Fruit fly (Drosophila melanogaster) whole organism, embryonic: ENCODE data around the gene CG10481.

Source experiments
- Adf1 ChIP-seq: fragments of 200-800 bp; sonication (Bioruptor generic); IDR thresholded peaks from 2 replicates; pipeline ENCODE4 v1.3.6; 2022; ENCODE audit warnings: missing biosample characterization, missing genetic modification characterization
- Aef1 ChIP-seq: fragments of 200-800 bp; sonication (Bioruptor generic); IDR thresholded peaks from 3 replicates; pipeline ENCODE4 v1.3.6; 2022; ENCODE audit warnings: missing biosample characterization, missing genetic modification characterization
- Antp ChIP-seq: fragments of 200-800 bp; sonication (Bioruptor generic); optimal IDR thresholded peaks from 3 replicates; lab custom pipeline; 2016; ENCODE audit warnings: missing biosample characterization, missing genetic modification characterization
- Atf6 ChIP-seq: fragments of 200-800 bp; sonication (Bioruptor generic); IDR thresholded peaks from 2 replicates; pipeline ENCODE4 v1.3.6; 2022; ENCODE audit warnings: missing biosample characterization, missing genetic modification characterization
- CG10147 ChIP-seq: fragments of 200-800 bp; sonication (Bioruptor generic); optimal IDR thresholded peaks from 2 replicates; lab custom pipeline; 2019; ENCODE audit warnings: missing biosample characterization, mild to moderate bottlenecking, missing genetic modification characterization, moderate library complexity
- CG11093 ChIP-seq: fragments of 200-800 bp; sonication (Bioruptor generic); IDR thresholded peaks from 3 replicates; pipeline ENCODE4 v1.3.6; 2022; ENCODE audit warnings: missing biosample characterization, missing genetic modification characterization
- CG15479 ChIP-seq: fragments of 200-800 bp; sonication (Bioruptor generic); optimal IDR thresholded peaks from 3 replicates; lab custom pipeline; 2019; ENCODE audit warnings: missing biosample characterization, mild to moderate bottlenecking, missing genetic modification characterization, moderate library complexity
- CG18764 ChIP-seq: fragments of 200-800 bp; sonication (Bioruptor generic); optimal IDR thresholded peaks from 3 replicates; lab custom pipeline; 2016; ENCODE audit warnings: missing biosample characterization, missing genetic modification characterization
- CG2116 ChIP-seq: fragments of 200-800 bp; sonication (Bioruptor generic); optimal IDR thresholded peaks from 3 replicates; lab custom pipeline; 2018; ENCODE audit warnings: missing biosample characterization, mild to moderate bottlenecking, missing genetic modification characterization
- CG32532 ChIP-seq: fragments of 200-800 bp; sonication (Bioruptor generic); IDR thresholded peaks from 2 replicates; pipeline ENCODE4 v1.3.6; 2022; ENCODE audit warnings: missing biosample characterization, missing genetic modification characterization
- CG33557 ChIP-seq: fragments of 200-800 bp; sonication (Bioruptor generic); optimal IDR thresholded peaks from 2 replicates; lab custom pipeline; 2019; ENCODE audit warnings: missing biosample characterization, mild to moderate bottlenecking, missing genetic modification characterization, moderate library complexity
- CG4282 ChIP-seq: fragments of 200-800 bp; sonication (Bioruptor generic); optimal IDR thresholded peaks from 2 replicates; lab custom pipeline; 2016; ENCODE audit warnings: missing biosample characterization, missing genetic modification characterization
- CG4707 ChIP-seq: fragments of 200-800 bp; sonication (Bioruptor generic); optimal IDR thresholded peaks from 2 replicates; lab custom pipeline; 2018; ENCODE audit warnings: missing biosample characterization, mild to moderate bottlenecking, missing genetic modification characterization, moderate library complexity
- CG6254 ChIP-seq: fragments of 200-800 bp; sonication (Bioruptor generic); optimal IDR thresholded peaks from 3 replicates; lab custom pipeline; 2017; ENCODE audit warnings: mild to moderate bottlenecking, missing biosample characterization, missing genetic modification reagents, missing genetic modification characterization
- CG6854 ChIP-seq: fragments of 200-800 bp; sonication (Bioruptor generic); optimal IDR thresholded peaks from 3 replicates; lab custom pipeline; 2017; ENCODE audit warnings: missing biosample characterization, mild to moderate bottlenecking, missing genetic modification characterization
- CG7928 ChIP-seq: fragments of 200-800 bp; sonication (Bioruptor generic); optimal IDR thresholded peaks from 2 replicates; lab custom pipeline; 2017; ENCODE audit warnings: missing biosample characterization, mild to moderate bottlenecking, missing genetic modification characterization
- CG8478 ChIP-seq: fragments of >200 bp; optimal IDR thresholded peaks from 2 replicates; lab custom pipeline; 2018
- CG8944 ChIP-seq: fragments of 200-800 bp; sonication (Bioruptor generic); optimal IDR thresholded peaks from 3 replicates; lab custom pipeline; 2016; ENCODE audit warnings: missing biosample characterization, missing genetic modification characterization
- CG9727 ChIP-seq: fragments of 200-800 bp; sonication (Bioruptor generic); optimal IDR thresholded peaks from 3 replicates; lab custom pipeline; 2017; ENCODE audit warnings: missing biosample characterization, mild to moderate bottlenecking, missing genetic modification characterization
- Chrac-16 ChIP-seq: fragments of 200-800 bp; sonication (Bioruptor generic); optimal IDR thresholded peaks from 3 replicates; lab custom pipeline; 2016; ENCODE audit warnings: missing biosample characterization, missing genetic modification characterization
- CoRest ChIP-seq: fragments of 200-800 bp; sonication (Bioruptor generic); optimal IDR thresholded peaks from 3 replicates; lab custom pipeline; 2018; ENCODE audit warnings: missing biosample characterization, mild to moderate bottlenecking, missing genetic modification characterization, moderate library complexity
- Doc2 ChIP-seq: fragments of 200-800 bp; sonication (Bioruptor generic); IDR thresholded peaks from 2 replicates; pipeline ENCODE4 v1.3.6; 2022; ENCODE audit warnings: missing biosample characterization, missing genetic modification characterization
- Ets97D ChIP-seq: fragments of 200-800 bp; sonication (Bioruptor generic); optimal IDR thresholded peaks from 3 replicates; lab custom pipeline; 2016; ENCODE audit warnings: missing biosample characterization, missing genetic modification characterization
- Hmx ChIP-seq: fragments of 200-800 bp; sonication (Bioruptor generic); optimal IDR thresholded peaks from 2 replicates; lab custom pipeline; 2016; ENCODE audit warnings: missing biosample characterization, missing genetic modification characterization
- Lhr ChIP-seq: fragments of 200-800 bp; sonication (Bioruptor generic); optimal IDR thresholded peaks from 3 replicates; lab custom pipeline; 2017; ENCODE audit warnings: mild to moderate bottlenecking, missing biosample characterization, missing genetic modification reagents, missing genetic modification characterization
- Max ChIP-seq: fragments of 200-800 bp; sonication (Bioruptor generic); optimal IDR thresholded peaks from 2 replicates; lab custom pipeline; 2016; ENCODE audit warnings: missing biosample characterization, mild to moderate bottlenecking, missing genetic modification characterization
- Mes4 ChIP-seq: fragments of 200-800 bp; sonication (Bioruptor generic); optimal IDR thresholded peaks from 2 replicates; lab custom pipeline; 2016; ENCODE audit warnings: missing biosample characterization, missing genetic modification characterization
- NfI ChIP-seq: fragments of 200-800 bp; sonication (Bioruptor generic); optimal IDR thresholded peaks from 3 replicates; lab custom pipeline; 2018; ENCODE audit warnings: missing biosample characterization, mild to moderate bottlenecking, missing genetic modification characterization, moderate library complexity
- Optix ChIP-seq: fragments of 200-800 bp; sonication (Bioruptor generic); IDR thresholded peaks from 3 replicates; pipeline ENCODE4 v1.3.6; 2022; ENCODE audit warnings: missing biosample characterization, missing genetic modification characterization
- Scr ChIP-seq: fragments of 200-800 bp; sonication (Bioruptor generic); IDR thresholded peaks from 2 replicates; pipeline ENCODE4 v1.3.6; 2022; ENCODE audit warnings: missing biosample characterization, missing genetic modification characterization; ENCODE audit not compliant: partially characterized antibody
- Trl ChIP-seq, 3 experiments: fragments of >200 bp in 2 of 3; fragments of 200-800 bp in 1 of 3; sonication (Bioruptor generic) in 1 of 3; optimal IDR thresholded peaks; 2 replicates in 1 of 3; 3 replicates in 2 of 3; lab custom pipeline; 2016 to 2017; ENCODE audit warnings: missing biosample characterization in 1 of 3, missing genetic modification characterization in 1 of 3
- Usf ChIP-seq: fragments of 200-800 bp; sonication (Bioruptor generic); optimal IDR thresholded peaks from 2 replicates; lab custom pipeline; 2017; ENCODE audit warnings: missing genotype, missing biosample characterization, missing genetic modification characterization
- YL-1 ChIP-seq: fragments of 200-800 bp; sonication (Bioruptor generic); optimal IDR thresholded peaks from 3 replicates; lab custom pipeline; 2017; ENCODE audit warnings: missing biosample characterization, mild to moderate bottlenecking, missing genetic modification characterization
- az2 ChIP-seq: fragments of 200-800 bp; sonication (Bioruptor generic); optimal IDR thresholded peaks from 3 replicates; lab custom pipeline; 2016; ENCODE audit warnings: missing biosample characterization, missing genetic modification characterization
- bowl ChIP-seq: fragments of 200-800 bp; sonication (Bioruptor generic); IDR thresholded peaks from 2 replicates; pipeline ENCODE4 v1.3.6; 2022; ENCODE audit warnings: missing biosample characterization, missing genetic modification characterization
- cato ChIP-seq: fragments of 200-800 bp; sonication (Bioruptor generic); optimal IDR thresholded peaks from 2 replicates; lab custom pipeline; 2016; ENCODE audit warnings: missing biosample characterization, missing genetic modification characterization, borderline replicate concordance
- en ChIP-seq: fragments of 200-800 bp; sonication (Bioruptor generic); optimal IDR thresholded peaks from 2 replicates; lab custom pipeline; 2016; ENCODE audit warnings: missing biosample characterization, missing genetic modification characterization
- exex ChIP-seq: fragments of 200-800 bp; sonication (Bioruptor generic); optimal IDR thresholded peaks from 4 replicates; lab custom pipeline; 2018; ENCODE audit warnings: missing biosample characterization, mild to moderate bottlenecking, missing genetic modification characterization, moderate library complexity
- fd64A ChIP-seq: fragments of 200-800 bp; sonication (Bioruptor generic); optimal IDR thresholded peaks from 3 replicates; lab custom pipeline; 2018; ENCODE audit warnings: missing biosample characterization, mild to moderate bottlenecking, missing genetic modification characterization
- ftz-f1 ChIP-seq: fragments of 200-800 bp; sonication (Bioruptor generic); optimal IDR thresholded peaks from 2 replicates; lab custom pipeline; 2016; ENCODE audit warnings: missing biosample characterization, missing genetic modification characterization
- jigr1 ChIP-seq: fragments of 200-800 bp; sonication (Bioruptor generic); IDR thresholded peaks from 3 replicates; pipeline ENCODE4 v1.3.6; 2022; ENCODE audit warnings: missing biosample characterization, missing genetic modification characterization
- lilli ChIP-seq: fragments of 200-800 bp; sonication (Bioruptor generic); optimal IDR thresholded peaks from 3 replicates; lab custom pipeline; 2016; ENCODE audit warnings: missing biosample characterization, missing genetic modification characterization
- pan ChIP-seq, 4 experiments: fragments of >200 bp in 3 of 4; fragments of 200-800 bp in 1 of 4; sonication (Bioruptor generic) in 1 of 4; optimal IDR thresholded peaks in 3 of 4; IDR thresholded peaks in 1 of 4; 2 replicates each; pipeline versions ENCODE4 v1.3.6 to Lab custom; 2017 to 2022; ENCODE audit warnings: missing biosample characterization in 2 of 4, missing genetic modification characterization in 2 of 4, mixed read lengths in 1 of 4
- pb ChIP-seq: fragments of 200-800 bp; sonication (Bioruptor generic); optimal IDR thresholded peaks from 3 replicates; lab custom pipeline; 2016; ENCODE audit warnings: missing biosample characterization, missing genetic modification characterization
- pzg ChIP-seq: fragments of 200-800 bp; sonication (Bioruptor generic); optimal IDR thresholded peaks from 3 replicates; lab custom pipeline; 2018; ENCODE audit warnings: missing biosample characterization, mild to moderate bottlenecking, missing genetic modification characterization, moderate library complexity
- sisA ChIP-seq: fragments of 200-800 bp; sonication (Bioruptor generic); IDR thresholded peaks from 2 replicates; pipeline ENCODE4 v1.3.6; 2022; ENCODE audit warnings: missing biosample characterization, missing genetic modification characterization
- stc ChIP-seq: fragments of 200-800 bp; sonication (Bioruptor generic); IDR thresholded peaks from 2 replicates; pipeline ENCODE4 v1.3.6; 2022; ENCODE audit warnings: missing biosample characterization, missing genetic modification characterization
- trh ChIP-seq: fragments of 200-800 bp; sonication (Bioruptor generic); optimal IDR thresholded peaks from 2 replicates; lab custom pipeline; 2016; ENCODE audit warnings: missing biosample characterization, missing genetic modification characterization
- wdn ChIP-seq: fragments of 200-800 bp; sonication (Bioruptor generic); IDR thresholded peaks from 2 replicates; pipeline ENCODE4 v1.3.6; 2022; ENCODE audit warnings: missing biosample characterization, missing genetic modification characterization
- wek ChIP-seq: fragments of 200-800 bp; sonication (Bioruptor generic); optimal IDR thresholded peaks from 3 replicates; lab custom pipeline; 2018; ENCODE audit warnings: missing biosample characterization, mild to moderate bottlenecking, missing genetic modification characterization, moderate library complexity

Gene CG10481

DNA sequence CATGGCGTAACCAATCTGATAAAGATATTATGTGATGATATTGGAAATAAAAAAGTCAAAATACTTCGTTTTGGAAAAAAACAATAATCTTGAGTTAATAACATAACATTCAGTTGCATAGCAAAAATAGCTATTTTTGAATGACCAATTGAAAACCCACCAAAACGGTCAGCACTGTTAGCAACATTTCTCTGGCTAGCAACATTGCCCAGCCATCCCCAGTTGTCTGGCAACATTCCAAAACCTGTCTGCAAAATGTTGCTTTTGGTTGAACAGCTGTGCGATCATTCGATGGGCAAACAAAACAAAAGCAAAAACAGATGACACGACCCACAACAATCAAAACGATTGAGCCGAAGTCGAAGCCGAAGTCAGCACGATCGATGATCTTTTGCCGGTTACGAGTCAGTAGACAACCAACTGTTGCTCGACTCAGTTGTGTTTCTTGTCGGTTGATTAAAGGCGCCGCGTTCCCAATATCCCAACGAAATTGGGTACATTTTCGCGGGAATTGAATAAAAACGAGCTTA lies 26.7 kb downstream of the CG10481 start (continued):
- peak; percentile 93 for TF ChIP-seq CG32532
- TF ChIP-seq Hmx (GFP tag; lab: Kevin White, UChicago), result peak; percentile 72
- TF ChIP-seq CG11093 (GFP tag; lab: Robert Waterston, UW), result peak; percentile 74; the same call in 2 of the 3 replicates
- peak; percentile 96 for TF ChIP-seq en (GFP tag; lab: Kevin White, UChicago)
- peak; percentile 80 for TF ChIP-seq Adf1
- peak; percentile 97 for TF ChIP-seq lilli (GFP tag; lab: Kevin White, UChicago)
- TF ChIP-seq CoRest (tag; lab: Kevin White, UChicago), result peak; percentile 96
- peak; percentile 94 for TF ChIP-seq stc (GFP tag; lab: Robert Waterston, UW)
- TF ChIP-seq Lhr (GFP tag; lab: Kevin White, UChicago), result peak; percentile 87
- TF ChIP-seq Usf (GFP tag; lab: Kevin White, UChicago), result peak; percentile 74
- TF ChIP-seq Ets97D (GFP tag; lab: Kevin White, UChicago), result peak; percentile 70
- peak; percentile 59 for TF ChIP-seq exex
- peak; percentile 10 for TF ChIP-seq pzg (GFP tag; lab: Kevin White, UChicago)
- TF ChIP-seq pan (optimal IDR thresholded peaks at IDR 0.05; lab: Kevin White, UChicago), result no peak
- peak in 1 of 2 experiments; percentile 97 for TF ChIP-seq pan (GFP tag; optimal IDR thresholded peaks at IDR 0.05 in 1 of 2, IDR thresholded peaks at IDR 0.05 in 1 of 2)
- peak; percentile 67 for TF ChIP-seq Doc2 (GFP tag; lab: Robert Waterston, UW)
- no peak for TF ChIP-seq CG8478 (lab: Kevin White, UChicago)
- peak; percentile 20 for TF ChIP-seq Max
- peak; percentile 81 for TF ChIP-seq CG2116
- peak; percentile 79 for TF ChIP-seq wek (GFP tag; lab: Kevin White, UChicago)
- peak; percentile 85 for TF ChIP-seq sisA (GFP tag; lab: Robert Waterston, UW)
- TF ChIP-seq Trl (optimal IDR thresholded peaks at IDR 0.05; lab: Kevin White, UChicago), result no peak
- TF ChIP-seq Trl (GFP tag; optimal IDR thresholded peaks at IDR 0.05; lab: Kevin White, UChicago), result peak; percentile 97
- TF ChIP-seq CG18764 (GFP tag; lab: Kevin White, UChicago), result peak; percentile 93
- TF ChIP-seq CG8944 (GFP tag; lab: Kevin White, UChicago), result peak; percentile 92
- peak; percentile 85 for TF ChIP-seq pb (GFP tag; lab: Kevin White, UChicago)
- TF ChIP-seq CG4707 (GFP tag; lab: Kevin White, UChicago), result peak; percentile 87
- TF ChIP-seq Optix (GFP tag; lab: Robert Waterston, UW), result peak; percentile 94
- peak; percentile 96 for TF ChIP-seq wdn
- TF ChIP-seq trh (GFP tag; lab: Kevin White, UChicago), result peak; percentile 77
- no peak for TF ChIP-seq Scr (GFP tag; lab: Robert Waterston, UW)
- TF ChIP-seq Antp (GFP tag; lab: Kevin White, UChicago), result peak; percentile 93
- TF ChIP-seq CG9727 (GFP tag; lab: Kevin White, UChicago), result peak; percentile 78
- TF ChIP-seq Mes4 (GFP tag; lab: Kevin White, UChicago), result peak; percentile 94
- peak; percentile 81 for TF ChIP-seq fd64A (GFP tag; lab: Kevin White, UChicago)
- peak; percentile 98 for TF ChIP-seq Atf6 (GFP tag; lab: Robert Waterston, UW)
- peak; percentile 72 for TF ChIP-seq CG6854 (GFP tag; lab: Kevin White, UChicago)
- TF ChIP-seq CG10147 (GFP tag; lab: Kevin White, UChicago), result peak; percentile 76
- TF ChIP-seq YL-1 (GFP tag; lab: Kevin White, UChicago), result peak; percentile 60
- peak; percentile 16 for TF ChIP-seq CG15479 (GFP tag; lab: Kevin White, UChicago)
- TF ChIP-seq CG4282 (GFP tag; lab: Kevin White, UChicago), result peak; percentile 91
- peak; percentile 97 for TF ChIP-seq bowl (GFP tag; lab: Robert Waterston, UW)
- peak; percentile 93 for TF ChIP-seq NfI (GFP tag; lab: Kevin White, UChicago)
- TF ChIP-seq cato (GFP tag; lab: Kevin White, UChicago), result peak; percentile 92
- TF ChIP-seq az2 (GFP tag; lab: Kevin White, UChicago), result peak; percentile 96
- peak; percentile 68 for TF ChIP-seq CG7928
- peak; percentile 53 for TF ChIP-seq ftz-f1 (GFP tag; lab: Kevin White, UChicago)
- TF ChIP-seq Aef1, result peak; percentile 92
- peak; percentile 90 for TF ChIP-seq CG33557
- peak; percentile 87 for TF ChIP-seq CG6254 (GFP tag; lab: Kevin White, UChicago)
- peak; percentile 11; the same call in 1 of the 3 replicates for TF ChIP-seq jigr1 (GFP tag; lab: Robert Waterston, UW)
- TF ChIP-seq Chrac-16 (GFP tag; lab: Kevin White, UChicago), result peak; percentile 94
